3 fruit fly cellular contexts compared by ENCODE assay signal in the genomic region with DNA sequence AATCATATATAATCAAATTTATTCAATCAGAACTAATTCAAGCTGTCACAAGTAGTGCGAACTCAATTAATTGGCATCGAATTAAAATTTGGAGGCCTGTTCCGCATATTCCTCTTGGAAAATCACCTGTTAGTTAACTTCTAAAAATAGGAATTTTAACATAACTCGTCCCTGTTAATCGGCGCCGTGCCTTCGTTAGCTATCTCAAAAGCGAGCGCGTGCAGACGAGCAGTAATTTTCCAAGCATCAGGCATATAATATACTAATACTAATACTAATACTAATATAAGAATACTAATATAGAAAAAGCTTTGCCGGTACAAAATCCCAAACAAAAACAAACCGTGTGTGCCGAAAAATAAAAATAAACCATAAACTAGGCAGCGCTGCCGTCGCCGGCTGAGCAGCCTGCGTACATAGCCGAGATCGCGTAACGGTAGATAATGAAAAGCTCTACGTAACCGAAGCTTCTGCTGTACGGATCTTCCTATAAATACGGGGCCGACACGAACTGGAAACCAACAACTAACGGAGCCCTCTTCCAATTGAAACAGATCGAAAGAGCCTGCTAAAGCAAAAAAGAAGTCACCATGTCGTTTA.
TF ChIP-seq lines count a peak whose summit lies in the region.

No protein-coding gene starts in this region.

- TF ChIP-seq CTCF in whole organism, embryonic (GFP tag; optimal IDR thresholded peaks at IDR 0.05; lab: Kevin White, UChicago) = no peak

TF ChIP-seq in whole organism, adult, 20 proteins besides CTCF, POLR2A, EP300 and RAD21:
- TF ChIP-seq ovo (GFP tag; optimal IDR thresholded peaks at IDR 0.05; lab: Kevin White, UChicago) (peak; percentile 56), Clk (GFP tag; optimal IDR thresholded peaks at IDR 0.05; lab: Kevin White, UChicago) (no peak), CG33017 (tag; optimal IDR thresholded peaks at IDR 0.05; lab: Kevin White, UChicago) (peak; percentile 3), pad (GFP tag; optimal IDR thresholded peaks at IDR 0.05; lab: Kevin White, UChicago) (no peak)
TF ChIP-seq in whole organism, adult: peak in this region for 2.

TF ChIP-seq in whole organism, embryonic, 481 proteins besides CTCF, POLR2A, EP300 and RAD21 (continues in another document):
- TF ChIP-seq Oli (tag; optimal IDR thresholded peaks at IDR 0.05; lab: Kevin White, UChicago) (no peak), TFAM (GFP tag; optimal IDR thresholded peaks at IDR 0.05; lab: Kevin White, UChicago) (no peak), Hmr (GFP tag; optimal IDR thresholded peaks at IDR 0.05; lab: Kevin White, UChicago) (peak; percentile 55), grn (GFP tag; optimal IDR thresholded peaks at IDR 0.05; lab: Kevin White, UChicago) (peak; percentile 43), kni (GFP tag; optimal IDR thresholded peaks at IDR 0.05; lab: Kevin White, UChicago) (no peak), odd (GFP tag; optimal IDR thresholded peaks at IDR 0.05; lab: Kevin White, UChicago) (peak; percentile 46), CG12299 (tag; optimal IDR thresholded peaks at IDR 0.05; lab: Kevin White, UChicago) (peak; percentile 21), D (optimal IDR thresholded peaks at IDR 0.05; lab: Kevin White, UChicago) (no peak), D (GFP tag; optimal IDR thresholded peaks at IDR 0.05; lab: Kevin White, UChicago) (no peak), klu (GFP tag; IDR thresholded peaks at IDR 0.05; lab: Robert Waterston, UW) (no peak), CG7963 (GFP tag; IDR thresholded peaks at IDR 0.05; lab: Robert Waterston, UW; ENCODE audit: partially characterized antibody) (no peak), NfI (GFP tag; optimal IDR thresholded peaks at IDR 0.05; lab: Kevin White, UChicago) (no peak), sim (GFP tag; IDR thresholded peaks at IDR 0.05; lab: Robert Waterston, UW) (no peak), vfl (GFP tag; optimal IDR thresholded peaks at IDR 0.05; lab: Kevin White, UChicago) (no peak), NC2β (GFP tag; optimal IDR thresholded peaks at IDR 0.05; lab: Kevin White, UChicago) (no peak), grau (tag; optimal IDR thresholded peaks at IDR 0.05; lab: Kevin White, UChicago) (peak; percentile 44), CG32532 (GFP tag; IDR thresholded peaks at IDR 0.05; lab: Robert Waterston, UW) (peak; percentile 22; the same call in 1 of the 2 replicates), sug (tag; optimal IDR thresholded peaks at IDR 0.05; lab: Kevin White, UChicago) (peak; percentile 19), ftz-f1 (GFP tag; optimal IDR thresholded peaks at IDR 0.05; lab: Kevin White, UChicago) (no peak), ase (GFP tag; IDR thresholded peaks at IDR 0.05; lab: Robert Waterston, UW) (no peak), Spps (tag; optimal IDR thresholded peaks at IDR 0.05; lab: Kevin White, UChicago) (no peak), Hr39 (optimal IDR thresholded peaks at IDR 0.05; lab: Kevin White, UChicago) (no peak), sd (tag; optimal IDR thresholded peaks at IDR 0.05; lab: Kevin White, UChicago) (peak; percentile 89), B-H2 (GFP tag; optimal IDR thresholded peaks at IDR 0.05; lab: Kevin White, UChicago) (peak; percentile 20), Xrp1 (GFP tag; IDR thresholded peaks at IDR 0.05; lab: Robert Waterston, UW) (no peak), pfk (GFP tag; optimal IDR thresholded peaks at IDR 0.05; lab: Kevin White, UChicago) (no peak), Kr (GFP tag; optimal IDR thresholded peaks at IDR 0.05; lab: Kevin White, UChicago) (no peak), CG2129 (GFP tag; IDR thresholded peaks at IDR 0.05; lab: Robert Waterston, UW; ENCODE audit: partially characterized antibody) (no peak), pum (GFP tag; optimal IDR thresholded peaks at IDR 0.05; lab: Kevin White, UChicago) (no peak), CG3163 (GFP tag; optimal IDR thresholded peaks at IDR 0.05; lab: Kevin White, UChicago) (no peak), B-H1 (GFP tag; IDR thresholded peaks at IDR 0.05; lab: Robert Waterston, UW) (0 out of 3 replicates have a peak, but pooled peaks have one; percentile 1), her (GFP tag; optimal IDR thresholded peaks at IDR 0.05; lab: Kevin White, UChicago) (no peak), CG3838 (GFP tag; optimal IDR thresholded peaks at IDR 0.05; lab: Kevin White, UChicago) (no peak), CG6765 (GFP tag; optimal IDR thresholded peaks at IDR 0.05; lab: Kevin White, UChicago) (peak; percentile 43), CG8089 (GFP tag; optimal IDR thresholded peaks at IDR 0.05; lab: Kevin White, UChicago) (no peak), CG10543 (GFP tag; optimal IDR thresholded peaks at IDR 0.05; lab: Kevin White, UChicago) (peak; percentile 72), lab (GFP tag; optimal IDR thresholded peaks at IDR 0.05; lab: Kevin White, UChicago) (peak; percentile 32), CG10431 (GFP tag; optimal IDR thresholded peaks at IDR 0.05; lab: Kevin White, UChicago) (peak; percentile 62), CG15514 (GFP tag; optimal IDR thresholded peaks at IDR 0.05; lab: Kevin White, UChicago) (peak; percentile 2), mld (GFP tag; IDR thresholded peaks at IDR 0.05; lab: Robert Waterston, UW; ENCODE audit: partially characterized antibody) (no peak)

TF ChIP-seq in whole organism, prepupa, 60 proteins besides CTCF, POLR2A, EP300 and RAD21:
- TF ChIP-seq CG9139 (GFP tag; optimal IDR thresholded peaks at IDR 0.05; lab: Kevin White, UChicago) (no peak), eg (GFP tag; IDR thresholded peaks at IDR 0.05; lab: Robert Waterston, UW) (0 out of 3 replicates have a peak, but pooled peaks have one; percentile 6)
